Fruit fly (Drosophila melanogaster) Kc167 (cell line): ENCODE measurements around the gene CG6833.

Experiments used
- Sin3A ChIP-seq: fragments of >200 bp; optimal IDR thresholded peaks from 2 replicates; lab custom pipeline; 2018; ENCODE audit warnings: missing external identifiers
- insv ChIP-seq: fragments of >200 bp; optimal IDR thresholded peaks from 3 replicates; lab custom pipeline; 2018; ENCODE audit warnings: missing external identifiers
- psq ChIP-seq: fragments of >200 bp; optimal IDR thresholded peaks from 2 replicates; lab custom pipeline; 2017; ENCODE audit warnings: missing external identifiers

DNA sequence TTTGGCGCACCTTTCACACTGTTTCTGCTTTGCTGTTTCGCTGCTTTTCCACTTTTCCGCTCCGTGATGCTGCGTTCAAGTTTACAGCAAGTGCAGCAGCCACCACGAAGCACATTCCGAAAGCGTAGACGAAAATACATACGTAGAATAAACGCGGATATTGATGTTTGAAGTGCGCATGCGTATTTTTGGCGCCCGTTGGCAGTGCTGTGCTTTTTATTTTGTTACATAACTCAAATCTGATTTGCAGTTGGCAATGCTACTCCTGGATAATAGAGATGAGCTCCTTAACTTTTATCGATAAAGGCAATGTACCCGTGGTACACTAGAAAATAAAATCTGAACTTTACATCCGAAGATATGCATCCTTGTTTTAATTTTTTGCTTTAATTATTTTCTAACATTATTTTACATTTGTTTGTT, 44.3 kb upstream of the CG6833 start:
- no peak for TF ChIP-seq Sin3A (lab: Kevin White, UChicago)
- TF ChIP-seq insv (lab: Kevin White, UChicago), result no peak
- no peak for TF ChIP-seq psq (lab: Kevin White, UChicago)
